Fruit fly (Drosophila melanogaster): ENCODE results near the gene Rm62.

DNA sequence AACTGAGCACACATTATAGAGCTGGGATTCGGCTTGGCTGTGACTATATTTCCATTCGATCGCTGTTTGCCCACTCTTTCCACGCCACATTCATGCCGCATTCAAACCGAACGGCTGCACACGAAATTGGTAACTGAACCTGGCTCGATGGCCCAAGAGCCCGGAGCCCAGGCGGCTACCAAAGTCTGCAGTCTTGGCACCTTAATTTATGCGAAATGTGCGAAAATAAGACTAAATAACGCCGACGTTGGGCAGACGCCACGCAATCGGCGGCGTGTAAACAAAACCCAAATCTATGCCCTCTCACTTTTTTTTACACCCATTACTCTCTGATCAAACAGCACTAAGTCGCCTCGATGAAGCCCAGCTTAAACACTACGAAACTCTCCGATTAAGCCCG is 3.5 kb upstream of the Rm62 start, which contains the start of gene CG10280:
- TF ChIP-seq kay (GFP tag; ENCODE audit: borderline replicate concordance) (no peak), CG7045 (GFP tag; optimal IDR thresholded peaks at IDR 0.05) (no peak), CG1620 (GFP tag; optimal IDR thresholded peaks at IDR 0.05) (no peak), CG7101 (tag; optimal IDR thresholded peaks at IDR 0.05) (no peak), Clk (GFP tag; optimal IDR thresholded peaks at IDR 0.05) (no peak), Mnt (GFP tag; optimal IDR thresholded peaks at IDR 0.05) (no peak)

All from whole organism, adult.